Fruit fly (Drosophila melanogaster) whole organism, embryonic: ENCODE data around the gene Snx1.

Source experiments
- Aef1 ChIP-seq: fragments of 200-800 bp; sonication (Bioruptor generic); IDR thresholded peaks from 3 replicates; pipeline ENCODE4 v1.3.6; 2022; ENCODE audit warnings: missing biosample characterization, missing genetic modification characterization
- Asciz ChIP-seq: fragments of 200-800 bp; sonication (Bioruptor generic); optimal IDR thresholded peaks from 2 replicates; lab custom pipeline; 2017; ENCODE audit warnings: missing biosample characterization, mild to moderate bottlenecking, missing genetic modification characterization, missing genetic modification reagents
- C15 ChIP-seq: fragments of 200-800 bp; sonication (Bioruptor generic); IDR thresholded peaks from 3 replicates; pipeline ENCODE4 v1.3.6; 2022; ENCODE audit warnings: missing biosample characterization, missing genetic modification characterization
- CG10209 ChIP-seq: fragments of 200-800 bp; sonication (Bioruptor generic); optimal IDR thresholded peaks from 3 replicates; lab custom pipeline; 2017; ENCODE audit warnings: missing biosample characterization, mild to moderate bottlenecking, missing genetic modification characterization, missing genetic modification reagents
- CG10274 ChIP-seq: fragments of 200-800 bp; sonication (Bioruptor generic); optimal IDR thresholded peaks from 3 replicates; lab custom pipeline; 2017; ENCODE audit warnings: missing biosample characterization, mild to moderate bottlenecking, missing genetic modification characterization
- CG10321 ChIP-seq: fragments of 200-800 bp; sonication (Bioruptor generic); IDR thresholded peaks from 2 replicates; pipeline ENCODE4 v1.3.6; 2022; ENCODE audit warnings: missing biosample characterization, missing genetic modification characterization
- CG10543 ChIP-seq: fragments of 200-800 bp; sonication (Bioruptor generic); optimal IDR thresholded peaks from 3 replicates; lab custom pipeline; 2017; ENCODE audit warnings: missing biosample characterization, mild to moderate bottlenecking, missing genetic modification characterization, moderate library complexity
- CG11696 ChIP-seq: fragments of 200-800 bp; sonication (Bioruptor generic); IDR thresholded peaks from 2 replicates; pipeline ENCODE4 v1.3.6; 2022; ENCODE audit warnings: missing biosample characterization, missing genetic modification characterization
- CG12942 ChIP-seq: fragments of 200-800 bp; sonication (Bioruptor generic); optimal IDR thresholded peaks from 3 replicates; lab custom pipeline; 2016; ENCODE audit warnings: missing biosample characterization, missing genetic modification characterization
- CG15601 ChIP-seq: fragments of 200-800 bp; sonication (Bioruptor generic); optimal IDR thresholded peaks from 3 replicates; lab custom pipeline; 2019; ENCODE audit warnings: missing biosample characterization, mild to moderate bottlenecking, missing genetic modification characterization, moderate library complexity
- CG18619 ChIP-seq: fragments of 200-800 bp; sonication (Bioruptor generic); optimal IDR thresholded peaks from 3 replicates; lab custom pipeline; 2017; ENCODE audit warnings: missing biosample characterization, mild to moderate bottlenecking, missing genetic modification characterization
- CG2712 ChIP-seq: fragments of 200-800 bp; optimal IDR thresholded peaks from 3 replicates; lab custom pipeline; 2019; ENCODE audit warnings: missing biosample characterization, mild to moderate bottlenecking, missing genetic modification characterization, moderate library complexity
- CG2875 ChIP-seq: fragments of 200-800 bp; sonication (Bioruptor generic); optimal IDR thresholded peaks from 2 replicates; lab custom pipeline; 2017; ENCODE audit warnings: missing biosample characterization, mild to moderate bottlenecking, missing genetic modification characterization, missing genetic modification reagents
- CG30403 ChIP-seq: fragments of 200-800 bp; sonication (Bioruptor generic); optimal IDR thresholded peaks from 3 replicates; lab custom pipeline; 2016; ENCODE audit warnings: missing biosample characterization, missing genetic modification characterization
- CG32767 ChIP-seq: fragments of 200-800 bp; sonication (Bioruptor generic); IDR thresholded peaks from 2 replicates; pipeline ENCODE4 v1.3.6; 2022; ENCODE audit warnings: missing biosample characterization, missing genetic modification characterization
- CG3281 ChIP-seq: fragments of 200-800 bp; sonication (Bioruptor generic); optimal IDR thresholded peaks from 3 replicates; lab custom pipeline; 2017; ENCODE audit warnings: missing biosample characterization, mild to moderate bottlenecking, missing genetic modification characterization
- CG3995 ChIP-seq: fragments of 200-800 bp; sonication (Bioruptor generic); optimal IDR thresholded peaks from 3 replicates; lab custom pipeline; 2016; ENCODE audit warnings: missing biosample characterization, missing genetic modification characterization
- CG4328 ChIP-seq: fragments of 200-800 bp; sonication (Bioruptor generic); optimal IDR thresholded peaks from 3 replicates; lab custom pipeline; 2017; ENCODE audit warnings: missing biosample characterization, missing genetic modification reagents, missing genetic modification characterization
- CG4617 ChIP-seq: fragments of 200-800 bp; sonication (Bioruptor generic); optimal IDR thresholded peaks from 3 replicates; lab custom pipeline; 2016; ENCODE audit warnings: missing biosample characterization, missing genetic modification characterization, borderline replicate concordance
- CG4820 ChIP-seq: fragments of 200-800 bp; sonication (Bioruptor generic); optimal IDR thresholded peaks from 3 replicates; lab custom pipeline; 2016; ENCODE audit warnings: missing biosample characterization, missing genetic modification characterization
- CG7786 ChIP-seq: fragments of 200-800 bp; sonication (Bioruptor generic); optimal IDR thresholded peaks from 2 replicates; lab custom pipeline; 2016; ENCODE audit warnings: missing biosample characterization, missing genetic modification characterization
- CG8924 ChIP-seq: fragments of 200-800 bp; optimal IDR thresholded peaks from 3 replicates; lab custom pipeline; 2019; ENCODE audit warnings: missing biosample characterization, mild to moderate bottlenecking, missing genetic modification characterization, moderate library complexity
- CkIIα-i1 ChIP-seq: fragments of 200-800 bp; sonication (Bioruptor generic); IDR thresholded peaks from 2 replicates; pipeline ENCODE4 v1.3.6; 2022; ENCODE audit warnings: missing biosample characterization, missing genetic modification characterization
- Ets65A ChIP-seq: fragments of 200-800 bp; sonication (Bioruptor generic); peaks from one replicate; lab custom pipeline; 2016; ENCODE audit warnings: missing biosample characterization, missing genetic modification characterization
- HLH4C ChIP-seq: fragments of 200-800 bp; sonication (Bioruptor generic); IDR thresholded peaks from 3 replicates; pipeline ENCODE4 v1.3.6; 2022; ENCODE audit warnings: missing biosample characterization, missing genetic modification characterization; ENCODE audit not compliant: partially characterized antibody
- Hmx ChIP-seq: fragments of 200-800 bp; sonication (Bioruptor generic); optimal IDR thresholded peaks from 2 replicates; lab custom pipeline; 2016; ENCODE audit warnings: missing biosample characterization, missing genetic modification characterization
- MESR4 ChIP-seq: fragments of 200-800 bp; sonication (Bioruptor generic); optimal IDR thresholded peaks from 2 replicates; lab custom pipeline; 2018; ENCODE audit warnings: missing biosample characterization, mild to moderate bottlenecking, missing genetic modification characterization, moderate library complexity
- Oli ChIP-seq: fragments of 200-800 bp; sonication (Bioruptor generic); optimal IDR thresholded peaks from 2 replicates; lab custom pipeline; 2018; ENCODE audit warnings: missing biosample characterization, mild to moderate bottlenecking, missing genetic modification characterization, moderate library complexity
- Ravus ChIP-seq: fragments of 200-800 bp; sonication (Bioruptor generic); IDR thresholded peaks from 2 replicates; pipeline ENCODE4 v1.3.6; 2022; ENCODE audit warnings: missing biosample characterization, missing genetic modification characterization
- Scr ChIP-seq: fragments of 200-800 bp; sonication (Bioruptor generic); IDR thresholded peaks from 2 replicates; pipeline ENCODE4 v1.3.6; 2022; ENCODE audit warnings: missing biosample characterization, missing genetic modification characterization; ENCODE audit not compliant: partially characterized antibody
- Taf1 ChIP-seq: fragments of 200-800 bp; sonication (Bioruptor generic); IDR thresholded peaks from 2 replicates; pipeline ENCODE4 v1.3.6; 2022; ENCODE audit warnings: missing biosample characterization, missing genetic modification characterization
- ac ChIP-seq: fragments of 200-800 bp; sonication (Bioruptor generic); optimal IDR thresholded peaks from 3 replicates; lab custom pipeline; 2017; ENCODE audit warnings: missing biosample characterization, mild to moderate bottlenecking, missing genetic modification characterization
- cas ChIP-seq: fragments of 200-800 bp; sonication (Bioruptor generic); IDR thresholded peaks from 2 replicates; pipeline ENCODE4 v1.3.6; 2022; ENCODE audit warnings: missing biosample characterization, missing genetic modification characterization
- crc ChIP-seq: fragments of 200-800 bp; sonication (Bioruptor generic); optimal IDR thresholded peaks from 2 replicates; lab custom pipeline; 2016; ENCODE audit warnings: missing biosample characterization, missing genetic modification characterization
- dan ChIP-seq: fragments of 200-800 bp; sonication (Bioruptor generic); IDR thresholded peaks from 2 replicates; pipeline ENCODE4 v1.3.6; 2022; ENCODE audit warnings: missing biosample characterization, missing genetic modification characterization
- dpn ChIP-seq, 2 experiments: fragments of 200-800 bp; sonication (Bioruptor generic); optimal IDR thresholded peaks; 3 replicates each; lab custom pipeline; 2016; ENCODE audit warnings: missing biosample characterization in 2 of 2, missing genetic modification characterization in 2 of 2
- esg ChIP-seq: fragments of 200-800 bp; sonication (Bioruptor generic); conservative IDR thresholded peaks from 2 replicates; pipeline ENCODE4 v1.3.6; 2022; ENCODE audit warnings: missing biosample characterization, missing genetic modification characterization
- eyg ChIP-seq: fragments of 200-800 bp; sonication (Bioruptor generic); optimal IDR thresholded peaks from 3 replicates; lab custom pipeline; 2016; ENCODE audit warnings: missing biosample characterization, missing genetic modification characterization
- fd102C ChIP-seq: fragments of 200-800 bp; sonication (Bioruptor generic); optimal IDR thresholded peaks from 2 replicates; lab custom pipeline; 2018; ENCODE audit warnings: missing biosample characterization, mild to moderate bottlenecking, missing genetic modification characterization, moderate library complexity
- gce ChIP-seq: fragments of 200-800 bp; sonication (Bioruptor generic); IDR thresholded peaks from 3 replicates; pipeline ENCODE4 v1.3.6; 2022; ENCODE audit warnings: missing biosample characterization, missing genetic modification characterization
- gcm2 ChIP-seq: fragments of 200-800 bp; sonication (Bioruptor generic); optimal IDR thresholded peaks from 2 replicates; lab custom pipeline; 2016; ENCODE audit warnings: missing biosample characterization, missing genetic modification characterization
- grau ChIP-seq: fragments of 200-800 bp; optimal IDR thresholded peaks from 3 replicates; lab custom pipeline; 2019; ENCODE audit warnings: missing biosample characterization, mild to moderate bottlenecking, missing genetic modification characterization, moderate library complexity
- gsb-n ChIP-seq: fragments of 200-800 bp; sonication (Bioruptor generic); optimal IDR thresholded peaks from 3 replicates; lab custom pipeline; 2018; ENCODE audit warnings: missing biosample characterization, mild to moderate bottlenecking, missing genetic modification characterization
- inv ChIP-seq: fragments of 200-800 bp; sonication (Bioruptor generic); IDR thresholded peaks from 2 replicates; pipeline ENCODE4 v1.3.6; 2022; ENCODE audit warnings: missing biosample characterization, missing genetic modification characterization; ENCODE audit not compliant: partially characterized antibody
- kah ChIP-seq: fragments of 200-800 bp; sonication (Bioruptor generic); optimal IDR thresholded peaks from 2 replicates; lab custom pipeline; 2018; ENCODE audit warnings: missing biosample characterization, mild to moderate bottlenecking, missing genetic modification characterization
- klu ChIP-seq: fragments of 200-800 bp; sonication (Bioruptor generic); IDR thresholded peaks from 2 replicates; pipeline ENCODE4 v1.3.6; 2022; ENCODE audit warnings: missing biosample characterization, missing genetic modification characterization
- lov ChIP-seq, 2 experiments: fragments of 200-800 bp in 1 of 2; fragments of >200 bp in 1 of 2; sonication (Bioruptor generic) in 1 of 2; IDR thresholded peaks in 1 of 2; optimal IDR thresholded peaks in 1 of 2; 2 replicates in 1 of 2; 3 replicates in 1 of 2; pipeline versions ENCODE4 v1.3.6 to Lab custom; 2017 to 2022; ENCODE audit warnings: missing biosample characterization in 1 of 2, missing genetic modification characterization in 1 of 2
- pita ChIP-seq: fragments of 200-800 bp; sonication (Bioruptor generic); optimal IDR thresholded peaks from 2 replicates; lab custom pipeline; 2017; ENCODE audit warnings: missing biosample characterization, mild to moderate bottlenecking, missing genetic modification characterization
- seq ChIP-seq: fragments of 200-800 bp; sonication (Bioruptor generic); IDR thresholded peaks from 2 replicates; pipeline ENCODE4 v1.3.6; 2022; ENCODE audit warnings: missing biosample characterization, missing genetic modification characterization
- slbo ChIP-seq: fragments of 200-800 bp; sonication (Bioruptor generic); IDR thresholded peaks from 2 replicates; pipeline ENCODE4 v1.3.6; 2022; ENCODE audit warnings: missing biosample characterization, missing genetic modification characterization
- zen2 ChIP-seq: fragments of 200-800 bp; sonication (Bioruptor generic); IDR thresholded peaks from 3 replicates; pipeline ENCODE4 v1.3.6; 2022; ENCODE audit warnings: missing biosample characterization, missing genetic modification characterization; ENCODE audit not compliant: partially characterized antibody

Snx1 gene

dm6 chr2L:3475948-3476347 is 26.5 kb downstream of the Snx1 start (continued):
- TF ChIP-seq CG8924 (tag; lab: Kevin White, UChicago) (peak; percentile 53), klu (peak; percentile 37; the same call in 1 of the 2 replicates), CG10209 (GFP tag; lab: Kevin White, UChicago) (peak; percentile 62), CG15601 (tag; lab: Kevin White, UChicago) (no peak), CG3281 (GFP tag; lab: Kevin White, UChicago) (peak; percentile 65), CG18619 (GFP tag; lab: Kevin White, UChicago) (peak; percentile 82), CG4328 (GFP tag; lab: Kevin White, UChicago) (no peak), CG32767 (GFP tag; lab: Robert Waterston, UW) (peak; percentile 46; the same call in 1 of the 2 replicates), dpn (GFP tag; optimal IDR thresholded peaks at IDR 0.05; lab: Kevin White, UChicago) (peak; percentile 38 to 60), lov (optimal IDR thresholded peaks at IDR 0.05; lab: Kevin White, UChicago) (no peak), lov (GFP tag; IDR thresholded peaks at IDR 0.05; lab: Robert Waterston, UW) (no peak), fd102C (GFP tag; lab: Kevin White, UChicago) (no peak), CG4820 (GFP tag; lab: Kevin White, UChicago) (peak; percentile 9), Asciz (GFP tag; lab: Kevin White, UChicago) (peak; percentile 57), inv (GFP tag; lab: Robert Waterston, UW) (no peak), CG7786 (peak; percentile 47), CG12942 (GFP tag; lab: Kevin White, UChicago) (no peak), MESR4 (no peak), pita (GFP tag; lab: Kevin White, UChicago) (no peak), CG3995 (GFP tag; lab: Kevin White, UChicago) (peak; percentile 11), Ets65A (no peak), grau (tag; lab: Kevin White, UChicago) (peak; percentile 73), CkIIα-i1 (GFP tag; lab: Robert Waterston, UW) (no peak), Taf1 (peak; percentile 36; the same call in 1 of the 2 replicates), gce (GFP tag; lab: Robert Waterston, UW) (no peak), CG2712 (tag; lab: Kevin White, UChicago) (peak; percentile 66), dan (GFP tag; lab: Robert Waterston, UW) (no peak), esg (peak; percentile 59), CG10274 (GFP tag; lab: Kevin White, UChicago) (peak; percentile 48), CG10321 (no peak), Oli (peak; percentile 65), CG4617 (GFP tag; lab: Kevin White, UChicago) (peak; percentile 10), CG30403 (GFP tag; lab: Kevin White, UChicago) (peak; percentile 82), Hmx (GFP tag; lab: Kevin White, UChicago) (peak; percentile 53), HLH4C (no peak), Ravus (GFP tag; lab: Robert Waterston, UW) (no peak), gcm2 (GFP tag; lab: Kevin White, UChicago) (no peak), seq (GFP tag; lab: Robert Waterston, UW) (peak; percentile 41), Scr (GFP tag; lab: Robert Waterston, UW) (no peak), crc (GFP tag; lab: Kevin White, UChicago) (no peak), CG10543 (GFP tag; lab: Kevin White, UChicago) (peak; percentile 21), cas (GFP tag; lab: Robert Waterston, UW) (no peak), kah (no peak), slbo (GFP tag; lab: Robert Waterston, UW) (peak; percentile 71), Aef1 (GFP tag; lab: Robert Waterston, UW) (peak; percentile 58; the same call in 2 of the 3 replicates), ac (GFP tag; lab: Kevin White, UChicago) (no peak), CG2875 (GFP tag; lab: Kevin White, UChicago) (no peak), CG11696 (GFP tag; lab: Robert Waterston, UW) (no peak), eyg (GFP tag; lab: Kevin White, UChicago) (peak; percentile 4), gsb-n (tag; lab: Kevin White, UChicago) (no peak), C15 (no peak), zen2 (GFP tag; lab: Robert Waterston, UW) (no peak)
